Worm (Caenorhabditis elegans): ENCODE data around the gene fask-1.

fask-1 gene

ce11 chrIV:13096778-13097177 lies 3.7 kb upstream of the fask-1 start:
- no peak for TF ChIP-seq hlh-30 (tag; optimal IDR thresholded peaks at IDR 0.05; ENCODE audit: insufficient read depth)
- TF ChIP-seq skn-1 (tag; optimal IDR thresholded peaks at IDR 0.05) = no peak
- TF ChIP-seq sdz-12 (GFP tag; optimal IDR thresholded peaks at IDR 0.05) = no peak
- TF ChIP-seq lin-38 (GFP tag; IDR thresholded peaks at IDR 0.05) = peak; percentile 62
- TF ChIP-seq F49E8.2 (tag; optimal IDR thresholded peaks at IDR 0.05; ENCODE audit: borderline replicate concordance) = peak; percentile 44
- TF ChIP-seq lin-15B (tag; optimal IDR thresholded peaks at IDR 0.05) = no peak
- TF ChIP-seq rbr-2 (tag; optimal IDR thresholded peaks at IDR 0.05) = no peak
- peak; percentile 26 for TF ChIP-seq unc-130 (GFP tag; optimal IDR thresholded peaks at IDR 0.05)
- no peak for TF ChIP-seq ztf-7 (tag; optimal IDR thresholded peaks at IDR 0.05)
- TF ChIP-seq fos-1 (tag; optimal IDR thresholded peaks at IDR 0.05) = no peak
- no peak for TF ChIP-seq lin-29 (GFP tag; IDR thresholded peaks at IDR 0.05)
- TF ChIP-seq daf-16 (GFP tag; optimal IDR thresholded peaks at IDR 0.05) = no peak
- TF ChIP-seq daf-16 (tag; optimal IDR thresholded peaks at IDR 0.05) = peak; percentile 37
- no peak for TF ChIP-seq Y105C5A.15 (GFP tag; IDR thresholded peaks at IDR 0.05)

ce11 chrIV:13098652-13099051 lies 1.9 kb upstream of the fask-1 start, which contains the start of the genes dli-1, tin-9.2 and exos-4.1:
Gene dli-1 (minus strand): TSS chrIV:13098792.
Gene tin-9.2 (plus strand): TSS chrIV:13098995.
Gene exos-4.1 (plus strand): TSS chrIV:13098999.
- TF ChIP-seq lin-1 (GFP tag; IDR thresholded peaks at IDR 0.05) (no peak), lin-38 (GFP tag; IDR thresholded peaks at IDR 0.05) (peak; percentile 81), mep-1 (tag; optimal IDR thresholded peaks at IDR 0.05) (peak; percentile 69), hmg-1.1 (GFP tag; IDR thresholded peaks at IDR 0.05) (peak; percentile 65), hlh-30 (tag; optimal IDR thresholded peaks at IDR 0.05; ENCODE audit: insufficient read depth) (peak; percentile 46), nhr-11 (tag; optimal IDR thresholded peaks at IDR 0.05) (peak; percentile 7), D1046.2 (GFP tag; IDR thresholded peaks at IDR 0.05) (no peak), F26F4.8 (GFP tag; conservative IDR thresholded peaks at IDR 0.05) (no peak), dve-1 (tag; optimal IDR thresholded peaks at IDR 0.05; ENCODE audit: insufficient read depth) (peak; percentile 44), nhr-48 (tag; optimal IDR thresholded peaks at IDR 0.05) (no peak), duxl-1 (tag; optimal IDR thresholded peaks at IDR 0.05; ENCODE audit: poor library complexity) (peak; percentile 33), unc-130 (GFP tag; optimal IDR thresholded peaks at IDR 0.05) (peak; percentile 28), saeg-2 (GFP tag; IDR thresholded peaks at IDR 0.05) (no peak), hif-1 (tag; optimal IDR thresholded peaks at IDR 0.05) (peak in 1 of 2 experiments; percentile 15), F37D6.2 (tag; optimal IDR thresholded peaks at IDR 0.05) (peak; percentile 9), fkh-10 (GFP tag; optimal IDR thresholded peaks at IDR 0.05) (peak; percentile 34), mes-2 (tag; optimal IDR thresholded peaks at IDR 0.05; ENCODE audit: poor library complexity, severe bottlenecking) (peak; percentile 80), snpc-1.2 (GFP tag; IDR thresholded peaks at IDR 0.05) (peak; percentile 80), nhr-6 (tag; optimal IDR thresholded peaks at IDR 0.05) (peak; percentile 42), lsy-2 (tag; optimal IDR thresholded peaks at IDR 0.05) (peak in 1 of 2 experiments; percentile 89), rbr-2 (tag; optimal IDR thresholded peaks at IDR 0.05) (peak; percentile 68), hlh-11 (tag; optimal IDR thresholded peaks at IDR 0.05) (peak; percentile 52), lim-7 (GFP tag; IDR thresholded peaks at IDR 0.05) (no peak), daf-16 (GFP tag; optimal IDR thresholded peaks at IDR 0.05) (no peak), daf-16 (tag; optimal IDR thresholded peaks at IDR 0.05) (peak; percentile 35), ces-1 (GFP tag; optimal IDR thresholded peaks at IDR 0.05) (peak; percentile 3), arid-1 (GFP tag; conservative IDR thresholded peaks at IDR 0.05) (peak; percentile 42), pha-4 (GFP tag; IDR thresholded peaks at IDR 0.05) (0 out of 2 replicates have a peak, but pooled peaks have one; percentile 33), pha-4 (tag; optimal IDR thresholded peaks at IDR 0.05) (no peak), dpl-1 (GFP tag; optimal IDR thresholded peaks at IDR 0.05) (peak; percentile 78)

- no peak for TF ChIP-seq spr-1 (tag; optimal IDR thresholded peaks at IDR 0.05)
- TF ChIP-seq daf-12 (tag; optimal IDR thresholded peaks at IDR 0.05) = no peak
- TF ChIP-seq lim-7 (GFP tag; IDR thresholded peaks at IDR 0.05) = no peak
- TF ChIP-seq ceh-28 (tag; optimal IDR thresholded peaks at IDR 0.05) = no peak
- no peak for TF ChIP-seq unc-39 (tag; optimal IDR thresholded peaks at IDR 0.05)
- TF ChIP-seq lin-29 (GFP tag; IDR thresholded peaks at IDR 0.05) = no peak
- TF ChIP-seq lin-39 (tag; optimal IDR thresholded peaks at IDR 0.05) = no peak
- no peak for TF ChIP-seq cey-2 (tag; optimal IDR thresholded peaks at IDR 0.05; ENCODE audit: borderline replicate concordance, insufficient read depth)
Observed at ce11 chrIV:13104900-13105299, 4.4 kb downstream of the fask-1 start, which contains the start of gene rde-11. Gene rde-11 (plus strand): TSS chrIV:13105200.

Data from whole organism, L4 larva.